Fruit fly (Drosophila melanogaster) whole organism, embryonic: ENCODE data around the gene CG17163.

Experiments
- Aef1 ChIP-seq: fragments of 200-800 bp; sonication (Bioruptor generic); IDR thresholded peaks from 3 replicates; pipeline ENCODE4 v1.3.6; 2022; ENCODE audit warnings: missing biosample characterization, missing genetic modification characterization
- Bgb ChIP-seq: fragments of 200-800 bp; sonication (Bioruptor generic); IDR thresholded peaks from 2 replicates; pipeline ENCODE4 v1.3.6; 2022; ENCODE audit warnings: missing biosample characterization, missing genetic modification characterization; ENCODE audit not compliant: partially characterized antibody
- CG11085 ChIP-seq: fragments of 200-800 bp; sonication (Bioruptor generic); IDR thresholded peaks from 2 replicates; pipeline ENCODE4 v1.3.6; 2022; ENCODE audit warnings: missing biosample characterization, missing genetic modification characterization
- CG13287 ChIP-seq: fragments of 200-800 bp; sonication (Bioruptor generic); IDR thresholded peaks from 2 replicates; pipeline ENCODE4 v1.3.6; 2022; ENCODE audit warnings: missing biosample characterization, missing genetic modification characterization; ENCODE audit not compliant: partially characterized antibody
- CG14667 ChIP-seq: fragments of 200-800 bp; sonication (Bioruptor generic); IDR thresholded peaks from 2 replicates; pipeline ENCODE4 v1.3.6; 2022; ENCODE audit warnings: missing biosample characterization, missing genetic modification characterization
- CG14860 ChIP-seq: fragments of 200-800 bp; sonication (Bioruptor generic); IDR thresholded peaks from 3 replicates; pipeline ENCODE4 v1.3.6; 2022; ENCODE audit warnings: missing biosample characterization, missing genetic modification characterization; ENCODE audit not compliant: partially characterized antibody
- CG16813 ChIP-seq: fragments of 200-800 bp; sonication (Bioruptor generic); IDR thresholded peaks from 3 replicates; pipeline ENCODE4 v1.3.6; 2022; ENCODE audit warnings: missing biosample characterization, missing genetic modification characterization; ENCODE audit not compliant: partially characterized antibody
- CG18764 ChIP-seq: fragments of 200-800 bp; sonication (Bioruptor generic); optimal IDR thresholded peaks from 3 replicates; lab custom pipeline; 2016; ENCODE audit warnings: missing biosample characterization, missing genetic modification characterization
- CG2120 ChIP-seq: fragments of 200-800 bp; sonication (Bioruptor generic); optimal IDR thresholded peaks from 3 replicates; lab custom pipeline; 2016; ENCODE audit warnings: missing biosample characterization, missing genetic modification characterization
- CG3407 ChIP-seq: fragments of 200-800 bp; sonication (Bioruptor generic); optimal IDR thresholded peaks from 2 replicates; lab custom pipeline; 2018; ENCODE audit warnings: missing biosample characterization, mild to moderate bottlenecking, missing genetic modification characterization
- CG34376 ChIP-seq: fragments of 200-800 bp; sonication (Bioruptor generic); optimal IDR thresholded peaks from 2 replicates; lab custom pipeline; 2018; ENCODE audit warnings: missing biosample characterization, mild to moderate bottlenecking, missing genetic modification characterization
- CG4617 ChIP-seq: fragments of 200-800 bp; sonication (Bioruptor generic); optimal IDR thresholded peaks from 3 replicates; lab custom pipeline; 2016; ENCODE audit warnings: missing biosample characterization, missing genetic modification characterization, borderline replicate concordance
- CG5953 ChIP-seq: fragments of 200-800 bp; sonication (Bioruptor generic); IDR thresholded peaks from 2 replicates; pipeline ENCODE4 v1.3.6; 2022; ENCODE audit warnings: missing biosample characterization, missing genetic modification characterization
- CG6272 ChIP-seq: fragments of 200-800 bp; sonication (Bioruptor generic); IDR thresholded peaks from 2 replicates; pipeline ENCODE4 v1.3.6; 2022; ENCODE audit warnings: missing biosample characterization, missing genetic modification characterization
- CG6654 ChIP-seq: fragments of 200-800 bp; sonication (Bioruptor generic); optimal IDR thresholded peaks from 2 replicates; lab custom pipeline; 2017; ENCODE audit warnings: missing biosample characterization, mild to moderate bottlenecking, missing genetic modification characterization
- CG6791 ChIP-seq: fragments of 200-800 bp; sonication (Bioruptor generic); IDR thresholded peaks from 3 replicates; pipeline ENCODE4 v1.3.6; 2022; ENCODE audit warnings: missing biosample characterization, missing genetic modification characterization; ENCODE audit not compliant: partially characterized antibody
- CG8281 ChIP-seq: fragments of 200-800 bp; sonication (Bioruptor generic); optimal IDR thresholded peaks from 2 replicates; lab custom pipeline; 2018; ENCODE audit warnings: missing biosample characterization, mild to moderate bottlenecking, missing genetic modification characterization, moderate library complexity
- CG9932 ChIP-seq: fragments of 200-800 bp; sonication (Bioruptor generic); IDR thresholded peaks from 2 replicates; pipeline ENCODE4 v1.3.6; 2022; ENCODE audit warnings: missing biosample characterization, missing genetic modification characterization
- CHES-1-like ChIP-seq: fragments of 200-800 bp; sonication (Bioruptor generic); optimal IDR thresholded peaks from 2 replicates; lab custom pipeline; 2016; ENCODE audit warnings: missing biosample characterization, missing genetic modification characterization
- Dbx ChIP-seq: fragments of 200-800 bp; sonication (Bioruptor generic); IDR thresholded peaks from 3 replicates; pipeline ENCODE4 v1.3.6; 2022; ENCODE audit warnings: missing biosample characterization, missing genetic modification characterization
- Dek ChIP-seq: fragments of 200-800 bp; sonication (Bioruptor generic); optimal IDR thresholded peaks from 3 replicates; lab custom pipeline; 2019; ENCODE audit warnings: missing biosample characterization, mild to moderate bottlenecking, missing genetic modification characterization, moderate library complexity
- Dll ChIP-seq: fragments of 200-800 bp; sonication (Bioruptor generic); IDR thresholded peaks from 4 replicates; pipeline ENCODE4 v1.3.6; 2022; ENCODE audit warnings: missing biosample characterization, missing genetic modification characterization; ENCODE audit not compliant: partially characterized antibody
- Dref ChIP-seq: fragments of 200-800 bp; sonication (Bioruptor generic); IDR thresholded peaks from 2 replicates; pipeline ENCODE4 v1.3.6; 2022; ENCODE audit warnings: missing biosample characterization, missing genetic modification characterization
- E2f1 ChIP-seq: fragments of 200-800 bp; sonication (Bioruptor generic); IDR thresholded peaks from 2 replicates; pipeline ENCODE4 v1.3.6; 2022; ENCODE audit warnings: missing biosample characterization, missing genetic modification characterization
- Ets65A ChIP-seq: fragments of 200-800 bp; sonication (Bioruptor generic); peaks from one replicate; lab custom pipeline; 2016; ENCODE audit warnings: missing biosample characterization, missing genetic modification characterization
- Gug ChIP-seq: fragments of 200-800 bp; sonication (Bioruptor generic); IDR thresholded peaks from 4 replicates; pipeline ENCODE4 v1.3.6; 2022; ENCODE audit warnings: missing biosample characterization, missing genetic modification characterization
- HLH3B ChIP-seq: fragments of 200-800 bp; sonication (Bioruptor generic); IDR thresholded peaks from 2 replicates; pipeline ENCODE4 v1.3.6; 2022; ENCODE audit warnings: missing biosample characterization, missing genetic modification characterization
- MBD-R2 ChIP-seq: fragments of 200-800 bp; sonication (Bioruptor generic); IDR thresholded peaks from 2 replicates; pipeline ENCODE4 v1.3.6; 2022; ENCODE audit warnings: missing biosample characterization, missing genetic modification characterization
- MTF-1 ChIP-seq: fragments of 200-800 bp; sonication (Bioruptor generic); optimal IDR thresholded peaks from 2 replicates; lab custom pipeline; 2018; ENCODE audit warnings: missing biosample characterization, mild to moderate bottlenecking, missing genetic modification characterization, borderline replicate concordance
- Med ChIP-seq: fragments of 200-800 bp; sonication (Bioruptor generic); peaks from one replicate; lab custom pipeline; 2016; ENCODE audit warnings: missing biosample characterization, missing genetic modification characterization, mild to moderate bottlenecking, inconsistent platforms, moderate library complexity
- Myb ChIP-seq: fragments of 200-800 bp; sonication (Bioruptor generic); optimal IDR thresholded peaks from 2 replicates; lab custom pipeline; 2016; ENCODE audit warnings: missing biosample characterization, missing genetic modification characterization
- Oaz ChIP-seq: fragments of 200-800 bp; sonication (Bioruptor generic); IDR thresholded peaks from 2 replicates; pipeline ENCODE4 v1.3.6; 2022; ENCODE audit warnings: missing biosample characterization, missing genetic modification characterization
- PHDP ChIP-seq: fragments of 200-800 bp; sonication (Bioruptor generic); optimal IDR thresholded peaks from 3 replicates; lab custom pipeline; 2018; ENCODE audit warnings: missing biosample characterization, mild to moderate bottlenecking, missing genetic modification characterization, moderate library complexity
- Scr ChIP-seq: fragments of 200-800 bp; sonication (Bioruptor generic); IDR thresholded peaks from 2 replicates; pipeline ENCODE4 v1.3.6; 2022; ENCODE audit warnings: missing biosample characterization, missing genetic modification characterization; ENCODE audit not compliant: partially characterized antibody
- Spps ChIP-seq: fragments of 200-800 bp; sonication (Bioruptor generic); optimal IDR thresholded peaks from 2 replicates; lab custom pipeline; 2018; ENCODE audit warnings: missing biosample characterization, mild to moderate bottlenecking, missing genetic modification characterization
- al ChIP-seq: fragments of 200-800 bp; sonication (Bioruptor generic); IDR thresholded peaks from 2 replicates; pipeline ENCODE4 v1.3.6; 2022; ENCODE audit warnings: missing biosample characterization, missing genetic modification characterization
- amos ChIP-seq: fragments of 200-800 bp; sonication (Bioruptor generic); IDR thresholded peaks from 2 replicates; pipeline ENCODE4 v1.3.6; 2022; ENCODE audit warnings: missing biosample characterization, missing genetic modification characterization; ENCODE audit not compliant: partially characterized antibody
- bbx ChIP-seq: fragments of 200-800 bp; sonication (Bioruptor generic); IDR thresholded peaks from 2 replicates; pipeline ENCODE4 v1.3.6; 2022; ENCODE audit warnings: missing biosample characterization, missing genetic modification characterization; ENCODE audit not compliant: partially characterized antibody
- dmrt99B ChIP-seq: fragments of 200-800 bp; sonication (Bioruptor generic); optimal IDR thresholded peaks from 2 replicates; lab custom pipeline; 2018; ENCODE audit warnings: missing biosample characterization, mild to moderate bottlenecking, missing genetic modification characterization, moderate library complexity
- dysf ChIP-seq: fragments of 200-800 bp; sonication (Bioruptor generic); IDR thresholded peaks from 3 replicates; pipeline ENCODE4 v1.3.6; 2022; ENCODE audit warnings: missing biosample characterization, missing genetic modification characterization
- fd64A ChIP-seq: fragments of 200-800 bp; sonication (Bioruptor generic); optimal IDR thresholded peaks from 3 replicates; lab custom pipeline; 2018; ENCODE audit warnings: missing biosample characterization, mild to moderate bottlenecking, missing genetic modification characterization
- fru ChIP-seq: fragments of >200 bp; optimal IDR thresholded peaks from 2 replicates; lab custom pipeline; 2017
- hb ChIP-seq: fragments of 200-800 bp; sonication (Bioruptor generic); IDR thresholded peaks from 3 replicates; pipeline ENCODE4 v1.3.6; 2022; ENCODE audit warnings: missing biosample characterization, missing genetic modification characterization; ENCODE audit not compliant: partially characterized antibody
- nerfin-1 ChIP-seq: fragments of 200-800 bp; sonication (Bioruptor generic); optimal IDR thresholded peaks from 3 replicates; lab custom pipeline; 2019; ENCODE audit warnings: missing biosample characterization, mild to moderate bottlenecking, missing genetic modification characterization, moderate library complexity
- nmo ChIP-seq: fragments of 200-800 bp; sonication (Bioruptor generic); optimal IDR thresholded peaks from 2 replicates; lab custom pipeline; 2018; ENCODE audit warnings: missing biosample characterization, mild to moderate bottlenecking, missing genetic modification characterization, moderate library complexity
- phol ChIP-seq: fragments of 200-800 bp; sonication (Bioruptor generic); optimal IDR thresholded peaks from 3 replicates; lab custom pipeline; 2018; ENCODE audit warnings: missing biosample characterization, mild to moderate bottlenecking, missing genetic modification characterization, moderate library complexity
- pzg ChIP-seq: fragments of 200-800 bp; sonication (Bioruptor generic); optimal IDR thresholded peaks from 3 replicates; lab custom pipeline; 2018; ENCODE audit warnings: missing biosample characterization, mild to moderate bottlenecking, missing genetic modification characterization, moderate library complexity
- slbo ChIP-seq: fragments of 200-800 bp; sonication (Bioruptor generic); IDR thresholded peaks from 2 replicates; pipeline ENCODE4 v1.3.6; 2022; ENCODE audit warnings: missing biosample characterization, missing genetic modification characterization
- sna ChIP-seq: fragments of 200-800 bp; sonication (Bioruptor generic); IDR thresholded peaks from 2 replicates; pipeline ENCODE4 v1.3.6; 2022; ENCODE audit warnings: missing biosample characterization, missing genetic modification characterization; ENCODE audit not compliant: partially characterized antibody
- sr ChIP-seq: fragments of 200-800 bp; sonication (Bioruptor generic); IDR thresholded peaks from 3 replicates; pipeline ENCODE4 v1.3.6; 2022; ENCODE audit warnings: missing biosample characterization, missing genetic modification characterization
- zen2 ChIP-seq: fragments of 200-800 bp; sonication (Bioruptor generic); IDR thresholded peaks from 3 replicates; pipeline ENCODE4 v1.3.6; 2022; ENCODE audit warnings: missing biosample characterization, missing genetic modification characterization; ENCODE audit not compliant: partially characterized antibody

The CG17163 gene

DNA sequence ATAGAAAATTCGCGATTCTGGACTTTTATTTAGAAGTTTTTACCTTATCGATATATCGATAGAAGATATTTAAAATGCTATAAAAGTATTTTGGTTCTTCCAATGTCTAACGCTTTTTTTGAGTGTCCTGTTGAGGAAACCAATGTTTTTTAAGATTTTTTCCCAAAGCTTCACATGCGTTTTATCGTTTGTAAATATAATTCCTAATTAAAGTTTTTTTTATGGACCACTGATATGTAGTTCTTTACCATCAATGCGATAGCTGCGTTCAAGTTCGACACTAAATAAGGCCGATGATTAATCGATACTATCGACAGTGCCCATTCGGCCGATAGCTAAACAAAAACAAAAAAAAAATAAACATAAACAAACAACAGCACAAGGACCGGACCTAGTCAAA, 23.2 kb upstream of the CG17163 start, which contains the start of gene ATbp (continued):
- no peak for TF ChIP-seq fd64A (GFP tag; lab: Kevin White, UChicago)
- TF ChIP-seq zen2 (GFP tag; lab: Robert Waterston, UW) = peak; percentile 59; the same call in 2 of the 3 replicates
- TF ChIP-seq Aef1 (GFP tag; lab: Robert Waterston, UW) = peak; percentile 45; the same call in 1 of the 3 replicates
- no peak for TF ChIP-seq CG14667 (GFP tag; lab: Robert Waterston, UW)
- TF ChIP-seq Med (GFP tag; lab: Kevin White, UChicago) = peak; percentile 36
- peak; percentile 91 for TF ChIP-seq amos
- TF ChIP-seq CG9932 (GFP tag; lab: Robert Waterston, UW) = peak; percentile 56; the same call in 1 of the 2 replicates
- peak; percentile 48 for TF ChIP-seq nmo (GFP tag; lab: Kevin White, UChicago)
- no peak for TF ChIP-seq CG3407 (GFP tag; lab: Kevin White, UChicago)
- TF ChIP-seq MTF-1 = no peak
- peak; percentile 39; the same call in 1 of the 2 replicates for TF ChIP-seq CG6272
- no peak for TF ChIP-seq Spps
- TF ChIP-seq CG5953 (GFP tag; lab: Robert Waterston, UW) = no peak
- no peak for TF ChIP-seq Oaz (GFP tag; lab: Robert Waterston, UW)
- TF ChIP-seq fru = no peak
- no peak for TF ChIP-seq CG34376 (GFP tag; lab: Kevin White, UChicago)
- TF ChIP-seq CG14860 (GFP tag; lab: Robert Waterston, UW) = peak; percentile 96
- TF ChIP-seq Bgb = peak; percentile 92
- TF ChIP-seq PHDP = no peak
- TF ChIP-seq E2f1 = no peak
- TF ChIP-seq CG13287 (GFP tag; lab: Robert Waterston, UW) = peak; percentile 83
- TF ChIP-seq Scr (GFP tag; lab: Robert Waterston, UW) = peak; percentile 95
- TF ChIP-seq al (GFP tag; lab: Robert Waterston, UW) = no peak
- no peak for TF ChIP-seq CG8281
- TF ChIP-seq nerfin-1 (tag; lab: Kevin White, UChicago) = no peak
- TF ChIP-seq HLH3B (GFP tag; lab: Robert Waterston, UW) = no peak
- TF ChIP-seq Dbx (GFP tag; lab: Robert Waterston, UW) = 0 out of 3 replicates have a peak, but pooled peaks have one; percentile 14
- TF ChIP-seq CG6791 (GFP tag; lab: Robert Waterston, UW) = peak; percentile 96
- TF ChIP-seq slbo = peak; percentile 36; the same call in 1 of the 2 replicates
- peak; percentile 79 for TF ChIP-seq Ets65A
- TF ChIP-seq Dek = no peak
- no peak for TF ChIP-seq dmrt99B (tag; lab: Kevin White, UChicago)
- peak; percentile 53 for TF ChIP-seq Myb
- TF ChIP-seq phol (tag; lab: Kevin White, UChicago) = peak; percentile 35
- TF ChIP-seq dysf (GFP tag; lab: Robert Waterston, UW) = no peak

DNA sequence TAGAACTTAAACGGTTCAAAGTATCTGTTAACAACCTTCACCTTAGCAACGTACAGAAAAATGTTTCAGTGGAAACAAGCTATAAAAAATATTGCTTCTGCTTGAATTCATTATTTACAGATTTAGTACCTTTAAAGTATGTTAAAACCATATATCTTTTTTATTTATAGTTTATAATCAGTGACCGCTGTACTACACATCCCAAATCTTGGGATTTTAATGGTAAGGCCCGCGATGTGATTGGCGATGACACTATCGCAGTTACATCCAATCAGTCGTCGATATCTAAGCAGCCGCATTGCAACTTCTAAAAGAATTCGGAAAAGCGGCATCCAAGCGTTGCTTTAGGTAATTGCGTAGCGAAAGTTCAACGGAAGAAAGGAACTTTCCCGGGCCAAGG, 14.7 kb upstream of the CG17163 start:
- TF ChIP-seq Dll (GFP tag; lab: Robert Waterston, UW) (peak; percentile 67), Gug (GFP tag; lab: Robert Waterston, UW) (peak; percentile 31; the same call in 1 of the 4 replicates), CG6654 (GFP tag; lab: Kevin White, UChicago) (no peak), CG16813 (GFP tag; lab: Robert Waterston, UW) (peak; percentile 70), pzg (peak; percentile 20), Bgb (peak; percentile 51), CG2120 (GFP tag; lab: Kevin White, UChicago) (peak; percentile 4), Dref (GFP tag; lab: Robert Waterston, UW) (peak; percentile 47; the same call in 1 of the 2 replicates), CHES-1-like (GFP tag; lab: Kevin White, UChicago) (no peak), bbx (GFP tag; lab: Robert Waterston, UW) (0 out of 2 replicates have a peak, but pooled peaks have one; percentile 26), sr (GFP tag; lab: Robert Waterston, UW) (no peak), CG11085 (GFP tag; lab: Robert Waterston, UW) (0 out of 2 replicates have a peak, but pooled peaks have one; percentile 36), MBD-R2 (GFP tag; lab: Robert Waterston, UW) (peak; percentile 27; the same call in 1 of the 2 replicates), hb (0 out of 3 replicates have a peak, but pooled peaks have one; percentile 54), CG4617 (no peak), CG18764 (no peak), sna (0 out of 2 replicates have a peak, but pooled peaks have one; percentile 34)
